Comparison of ENCODE assay signal across 1 worm cellular context in the genomic region with DNA sequence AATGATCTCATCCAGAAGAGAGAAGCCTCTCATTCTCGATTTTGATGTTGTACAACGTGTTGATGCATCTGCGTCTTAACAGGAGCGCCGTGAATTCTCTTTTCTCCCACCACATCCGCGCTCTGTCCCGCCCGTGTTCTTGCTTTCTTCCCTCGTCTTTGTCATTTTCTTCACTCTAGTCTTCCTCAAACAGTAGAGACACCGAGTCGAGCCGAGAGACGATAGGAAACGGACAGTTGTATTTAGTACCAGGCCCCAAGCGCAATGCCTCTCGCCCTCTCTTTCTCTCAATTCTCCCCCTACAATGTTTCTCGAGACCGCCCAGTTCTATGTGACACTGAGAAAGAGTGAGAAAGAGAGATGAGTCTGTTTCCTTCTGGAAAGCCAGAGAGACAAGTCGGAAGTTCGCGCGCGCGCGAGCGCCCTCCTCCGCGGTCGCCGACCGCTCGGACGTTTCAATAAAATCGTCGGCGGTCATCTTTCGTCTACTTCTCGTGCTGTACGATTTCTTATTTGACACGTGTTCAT.
TF ChIP-seq lines count a peak whose summit lies in the region.

A gene (minus strand): TSS at position 478 of the 528 bp plus-strand sequence.

TF ChIP-seq in whole organism, L1 larva, 84 proteins besides CTCF, POLR2A, EP300 and RAD21 (continued from another document):
- TF ChIP-seq mep-1 (tag; optimal IDR thresholded peaks at IDR 0.05; lab: Kevin White, UChicago) (peak; percentile 74), blmp-1 (tag; optimal IDR thresholded peaks at IDR 0.05; lab: Kevin White, UChicago) (peak; percentile 75), tlp-1 (tag; optimal IDR thresholded peaks at IDR 0.05; lab: Kevin White, UChicago) (no peak), jun-1 (tag; optimal IDR thresholded peaks at IDR 0.05; lab: Kevin White, UChicago) (peak; percentile 67), nhr-77 (tag; optimal IDR thresholded peaks at IDR 0.05; lab: Kevin White, UChicago) (peak; percentile 79)
